Worm (Caenorhabditis elegans) whole organism, L3 larva: ENCODE measurements around the gene srw-120.

Experiments
- R02D3.7 ChIP-seq: fragments of 150-350 bp; optimal IDR thresholded peaks from 2 replicates; lab custom pipeline; 2014; ENCODE audit warnings: missing biosample characterization, missing genetic modification characterization
- ZK546.5 ChIP-seq: sonication (generic microtip); optimal IDR thresholded peaks from 2 replicates; lab custom pipeline; 2017; ENCODE audit warnings: missing biosample characterization, missing genetic modification characterization
- ama-1 ChIP-seq: fragments of 150-350 bp; optimal IDR thresholded peaks from 2 replicates; lab custom pipeline; 2018
- ceh-16 ChIP-seq: sonication (generic microtip); optimal IDR thresholded peaks from 2 replicates; lab custom pipeline; 2017; ENCODE audit warnings: missing biosample characterization, missing genetic modification characterization
- ceh-28 ChIP-seq: fragments of 150-350 bp; optimal IDR thresholded peaks from 2 replicates; lab custom pipeline; 2014; ENCODE audit warnings: missing biosample characterization, missing genetic modification reagents, missing genetic modification characterization
- ceh-82 ChIP-seq: fragments of 150-350 bp; optimal IDR thresholded peaks from 2 replicates; lab custom pipeline; 2014; ENCODE audit warnings: missing biosample characterization, missing genetic modification characterization
- ceh-9 ChIP-seq: sonication (generic microtip); optimal IDR thresholded peaks from 2 replicates; lab custom pipeline; 2018; ENCODE audit warnings: missing biosample characterization, missing genetic modification characterization
- daf-12 ChIP-seq: fragments of 150-350 bp; optimal IDR thresholded peaks from 2 replicates; lab custom pipeline; 2014; ENCODE audit warnings: missing biosample characterization, missing genetic modification reagents, missing genetic modification characterization
- egl-27 ChIP-seq: sonication (generic microtip); optimal IDR thresholded peaks from 4 replicates; lab custom pipeline; 2017; ENCODE audit warnings: missing biosample characterization, missing genetic modification reagents, missing genetic modification characterization
- egl-5 ChIP-seq: fragments of 150-350 bp; optimal IDR thresholded peaks from 2 replicates; lab custom pipeline; 2017; ENCODE audit warnings: missing biosample characterization, missing genetic modification reagents, missing genetic modification characterization, inconsistent platforms
- elt-1 ChIP-seq: fragments of 150-350 bp; optimal IDR thresholded peaks from 2 replicates; lab custom pipeline; 2014; ENCODE audit warnings: missing biosample characterization, missing genetic modification characterization
- elt-3 ChIP-seq, 3 experiments: fragments of 150-350 bp in 1 of 3; sonication (generic microtip) in 2 of 3; optimal IDR thresholded peaks; 2 replicates in 2 of 3; 4 replicates in 1 of 3; lab custom pipeline; 2014 to 2017; ENCODE audit warnings: missing biosample characterization in 3 of 3, missing genetic modification characterization in 3 of 3
- eor-1 ChIP-seq, 2 experiments: fragments of 150-350 bp; optimal IDR thresholded peaks; 2 replicates each; lab custom pipeline; 2014 to 2018; ENCODE audit warnings: missing biosample characterization in 2 of 2, missing genetic modification characterization in 2 of 2
- fkh-10 ChIP-seq: sonication (generic microtip); optimal IDR thresholded peaks from 2 replicates; lab custom pipeline; 2017; ENCODE audit warnings: missing biosample characterization, missing genetic modification reagents, missing genetic modification characterization
- fkh-2 ChIP-seq: fragments of 150-350 bp; optimal IDR thresholded peaks from 2 replicates; lab custom pipeline; 2014; ENCODE audit warnings: missing biosample characterization, missing genetic modification reagents, missing genetic modification characterization
- fos-1 ChIP-seq: fragments of 150-350 bp; optimal IDR thresholded peaks from 2 replicates; lab custom pipeline; 2014; ENCODE audit warnings: missing biosample characterization, missing genetic modification characterization
- jun-1 ChIP-seq: fragments of 150-350 bp; optimal IDR thresholded peaks from 2 replicates; lab custom pipeline; 2014; ENCODE audit warnings: missing biosample characterization, missing genetic modification reagents, missing genetic modification characterization
- lin-15B ChIP-seq: fragments of 150-350 bp; optimal IDR thresholded peaks from 2 replicates; lab custom pipeline; 2014; ENCODE audit warnings: missing biosample characterization, missing genetic modification characterization
- mml-1 ChIP-seq: fragments of 150-350 bp; sonication (generic microtip); optimal IDR thresholded peaks from 3 replicates; lab custom pipeline; 2014; ENCODE audit warnings: missing biosample characterization, missing genetic modification characterization
- nfya-1 ChIP-seq: sonication (generic microtip); optimal IDR thresholded peaks from 2 replicates; lab custom pipeline; 2017; ENCODE audit warnings: missing genetic modification characterization, mild to moderate bottlenecking, missing compliant biosample characterization, antibody characterized with exemption, moderate library complexity; ENCODE audit not compliant: insufficient read depth
- nhr-11 ChIP-seq: fragments of 150-350 bp; optimal IDR thresholded peaks from 2 replicates; lab custom pipeline; 2014; ENCODE audit warnings: missing biosample characterization, missing genetic modification characterization
- nhr-12 ChIP-seq: fragments of 150-350 bp; optimal IDR thresholded peaks from 2 replicates; lab custom pipeline; 2014; ENCODE audit warnings: missing biosample characterization, missing genetic modification characterization
- nhr-23 ChIP-seq: fragments of 150-350 bp; optimal IDR thresholded peaks from 2 replicates; lab custom pipeline; 2014; ENCODE audit warnings: missing biosample characterization, missing genetic modification reagents, missing genetic modification characterization
- nhr-237 ChIP-seq: fragments of 150-350 bp; optimal IDR thresholded peaks from 2 replicates; lab custom pipeline; 2014; ENCODE audit warnings: missing biosample characterization, missing genetic modification characterization
- nhr-25 ChIP-seq: sonication (generic microtip); optimal IDR thresholded peaks from 2 replicates; lab custom pipeline; 2017; ENCODE audit warnings: missing biosample characterization, missing genetic modification characterization
- nhr-28 ChIP-seq: fragments of 150-350 bp; optimal IDR thresholded peaks from 2 replicates; lab custom pipeline; 2014; ENCODE audit warnings: missing biosample characterization, missing genetic modification characterization
- nhr-67 ChIP-seq: fragments of 150-350 bp; optimal IDR thresholded peaks from 2 replicates; lab custom pipeline; 2014; ENCODE audit warnings: missing biosample characterization, missing genetic modification characterization
- nhr-76 ChIP-seq: fragments of 150-350 bp; sonication (generic microtip); optimal IDR thresholded peaks from 5 replicates; lab custom pipeline; 2014; ENCODE audit warnings: missing biosample characterization, missing genetic modification characterization
- nhr-77 ChIP-seq: fragments of 150-350 bp; optimal IDR thresholded peaks from 2 replicates; lab custom pipeline; 2014; ENCODE audit warnings: missing biosample characterization, missing genetic modification characterization
- pha-4 ChIP-seq: fragments of 150-350 bp; optimal IDR thresholded peaks from 2 replicates; lab custom pipeline; 2014; ENCODE audit warnings: missing biosample characterization, missing genetic modification reagents, missing genetic modification characterization
- skn-1 ChIP-seq: fragments of 150-350 bp; optimal IDR thresholded peaks from 2 replicates; lab custom pipeline; 2014; ENCODE audit warnings: missing biosample characterization, missing genetic modification characterization
- snpc-4 ChIP-seq: fragments of 150-350 bp; optimal IDR thresholded peaks from 2 replicates; lab custom pipeline; 2014; ENCODE audit warnings: missing biosample characterization, missing genetic modification characterization
- tbx-2 ChIP-seq: sonication (generic microtip); optimal IDR thresholded peaks from 2 replicates; lab custom pipeline; 2016; ENCODE audit warnings: mild to moderate bottlenecking, missing genetic modification characterization, missing compliant biosample characterization
- unc-39 ChIP-seq: sonication (generic microtip); optimal IDR thresholded peaks from 4 replicates; lab custom pipeline; 2017; ENCODE audit warnings: missing biosample characterization, missing genetic modification characterization
- ztf-11 ChIP-seq: fragments of 150-350 bp; optimal IDR thresholded peaks from 2 replicates; lab custom pipeline; 2014; ENCODE audit warnings: missing biosample characterization, missing genetic modification characterization
- ztf-4 ChIP-seq: fragments of 150-350 bp; optimal IDR thresholded peaks from 2 replicates; lab custom pipeline; 2014; ENCODE audit warnings: missing biosample characterization, missing genetic modification characterization

The srw-120 gene

DNA sequence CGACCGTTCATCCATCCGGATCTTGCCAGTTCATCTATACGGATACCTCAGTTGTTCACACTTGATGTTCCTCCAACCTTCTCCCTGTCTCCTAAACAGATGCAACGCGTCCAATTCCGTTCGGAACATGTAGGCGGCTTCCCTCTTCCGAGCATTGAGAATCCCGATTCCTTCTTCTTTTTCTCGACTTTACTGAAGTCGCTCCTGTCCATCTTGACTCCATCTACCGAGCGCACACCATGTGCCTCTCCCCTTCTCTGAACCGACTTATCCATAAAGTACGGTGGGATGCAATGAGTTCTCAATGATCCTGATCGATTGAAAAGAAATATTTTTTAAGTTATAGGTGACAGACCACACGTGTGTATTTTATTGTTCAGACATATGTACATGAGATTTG is 3.9 kb downstream of the srw-120 start:
- TF ChIP-seq R02D3.7 (tag; lab: Kevin White, UChicago), result no peak

DNA sequence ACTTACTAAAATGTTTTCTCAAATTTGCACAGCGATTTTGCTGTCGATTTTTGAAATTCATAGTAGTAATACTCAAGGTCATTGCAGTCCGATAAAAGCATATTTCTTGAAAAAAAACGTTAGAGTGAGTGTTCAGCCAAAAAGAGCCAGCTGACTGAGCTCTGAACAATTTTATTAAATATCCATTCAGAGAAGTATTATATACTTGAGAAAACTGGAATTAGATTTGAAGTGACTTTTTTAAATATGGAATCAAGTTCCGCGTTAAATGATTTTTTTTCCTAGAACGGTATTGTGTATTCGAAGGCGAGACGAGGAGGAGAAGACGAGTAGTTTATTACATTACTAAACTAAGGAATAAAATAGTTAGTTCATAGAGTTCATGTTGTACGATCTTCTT is 4.5 kb downstream of the srw-120 start, which contains the start of gene srw-121:
srw-121 (minus strand) TSS at position 101 of the 400 bp plus-strand sequence.
- TF ChIP-seq nfya-1 (tag; lab: Kevin White, UChicago) (no peak), nhr-28 (no peak), ZK546.5 (tag; lab: Kevin White, UChicago) (no peak), unc-39 (tag; lab: Kevin White, UChicago) (no peak), nhr-25 (tag; lab: Kevin White, UChicago) (no peak), tbx-2 (tag; lab: Kevin White, UChicago) (no peak), ama-1 (lab: Kevin White, UChicago) (no peak), fos-1 (no peak), ceh-16 (no peak), ceh-9 (no peak), nhr-76 (tag; lab: Kevin White, UChicago) (no peak), ztf-11 (tag; lab: Kevin White, UChicago) (no peak), ceh-28 (tag; lab: Kevin White, UChicago) (no peak), lin-15B (tag; lab: Kevin White, UChicago) (no peak)

DNA sequence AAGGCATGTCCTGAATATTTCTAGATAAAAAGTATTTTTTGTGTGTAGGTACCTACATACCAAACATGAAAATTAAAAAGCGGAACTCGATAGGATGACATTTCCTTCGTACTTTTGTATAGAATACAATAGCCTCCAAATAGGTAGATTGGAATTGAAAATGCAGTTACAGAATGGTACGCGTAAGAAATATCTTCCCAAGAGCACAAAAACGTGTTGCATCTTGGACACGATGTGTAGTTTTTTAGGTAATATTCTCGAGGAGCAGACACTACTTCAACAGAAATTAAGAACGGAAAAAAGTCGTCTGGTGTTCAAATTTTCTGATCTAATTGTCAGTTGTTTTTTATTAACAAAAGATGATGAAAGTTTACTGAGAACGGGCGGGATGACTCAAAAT is 8.6 kb downstream of the srw-120 start, which contains the start of gene srh-85:
srh-85 (minus strand) TSS at position 101 of the 400 bp plus-strand sequence.
- TF ChIP-seq fos-1 (no peak), elt-1 (no peak), egl-5 (tag; lab: Kevin White, UChicago) (no peak), fkh-2 (tag; lab: Kevin White, UChicago) (no peak), pha-4 (tag; lab: Kevin White, UChicago) (no peak), daf-12 (tag; lab: Kevin White, UChicago) (no peak)
- TF ChIP-seq, all 47 proteins: peak for 0

DNA sequence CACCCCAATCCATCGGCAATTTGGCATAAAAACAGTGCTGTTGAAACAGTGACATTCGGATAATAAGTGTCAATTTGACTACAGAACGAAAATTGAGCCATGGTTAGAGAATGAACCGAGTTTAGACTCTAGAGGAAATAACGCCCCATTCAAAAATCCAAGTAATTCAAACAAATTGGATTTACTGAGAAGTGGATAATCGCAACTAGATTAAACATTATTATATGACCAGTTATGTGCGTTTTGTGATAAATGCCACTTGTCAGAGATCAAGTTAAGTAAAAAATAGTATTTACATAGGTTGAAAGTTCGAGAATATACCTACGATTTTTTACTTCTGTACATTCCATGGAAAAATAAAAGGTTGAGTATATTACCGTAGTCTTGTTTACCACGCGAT is 10.7 kb downstream of the srw-120 start, which contains the start of gene srw-139:
srw-139 (minus strand) TSS at position 101 of the 400 bp plus-strand sequence.
- TF ChIP-seq nhr-28 (no peak), nhr-67 (tag; lab: Kevin White, UChicago) (no peak), nhr-237 (tag; lab: Kevin White, UChicago) (no peak), daf-12 (tag; lab: Kevin White, UChicago) (no peak), fkh-2 (tag; lab: Kevin White, UChicago) (no peak), nhr-11 (tag; lab: Kevin White, UChicago) (no peak), elt-3 (tag; optimal IDR thresholded peaks at IDR 0.05; lab: Kevin White, UChicago) (no peak), skn-1 (no peak), eor-1 (tag; optimal IDR thresholded peaks at IDR 0.05; lab: Kevin White, UChicago) (no peak), nhr-12 (tag; lab: Kevin White, UChicago) (no peak)

DNA sequence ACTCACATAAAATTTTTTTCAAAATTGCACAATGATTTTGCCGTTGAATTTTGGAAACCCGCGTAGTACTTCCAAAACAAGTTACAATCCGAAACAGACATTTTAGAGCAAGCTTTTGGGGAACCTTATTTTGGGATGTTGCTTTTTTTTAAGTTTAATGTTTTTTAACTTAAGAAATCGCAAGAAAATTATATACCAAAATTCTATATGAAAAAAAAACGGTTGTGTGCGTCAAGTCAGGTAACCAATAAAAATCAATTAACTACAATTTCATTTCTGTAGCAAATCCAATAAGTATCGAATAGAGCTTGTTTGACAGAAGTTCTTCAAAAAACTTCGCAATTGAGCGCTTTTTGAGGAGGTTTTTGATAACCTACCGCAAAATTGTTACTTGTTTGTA is 12.7 kb downstream of the srw-120 start, which contains the start of gene srw-117:
srw-117 (minus strand) TSS at position 101 of the 400 bp plus-strand sequence.
- TF ChIP-seq nhr-76 (tag; lab: Kevin White, UChicago), result no peak
- no peak for TF ChIP-seq ceh-82
- no peak for TF ChIP-seq R02D3.7 (tag; lab: Kevin White, UChicago)

DNA sequence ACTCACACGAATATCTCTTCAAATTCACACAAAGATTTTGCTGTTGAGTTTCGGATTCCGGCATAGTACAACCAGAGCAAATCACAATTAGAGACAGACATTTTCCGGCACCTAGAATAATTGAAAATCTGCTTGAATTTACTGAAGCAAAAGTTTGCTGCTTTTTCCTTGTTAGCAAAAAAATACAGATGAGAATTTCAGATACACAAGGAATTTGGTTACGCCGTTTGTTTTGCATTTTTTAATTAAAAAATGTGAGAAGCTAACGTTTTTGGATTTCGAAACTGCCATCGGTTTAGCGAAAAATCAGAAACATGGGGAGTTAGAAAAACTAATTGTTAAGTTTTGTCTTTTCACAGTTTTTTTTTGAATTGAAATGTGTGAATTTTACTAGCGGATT is 16.0 kb downstream of the srw-120 start, which contains the start of gene srw-118:
srw-118 (minus strand) TSS at position 101 of the 400 bp plus-strand sequence.
- TF ChIP-seq ztf-4 (tag; lab: Kevin White, UChicago), result no peak
- TF ChIP-seq jun-1 (tag; lab: Kevin White, UChicago), result no peak
- no peak for TF ChIP-seq egl-27 (tag; lab: Kevin White, UChicago)
- TF ChIP-seq egl-5 (tag; lab: Kevin White, UChicago), result no peak
- TF ChIP-seq eor-1 (tag; optimal IDR thresholded peaks at IDR 0.05; lab: Kevin White, UChicago), result no peak
- no peak for TF ChIP-seq ztf-11 (tag; lab: Kevin White, UChicago)
- TF ChIP-seq nfya-1 (tag; lab: Kevin White, UChicago), result no peak
- TF ChIP-seq nhr-237 (tag; lab: Kevin White, UChicago), result no peak
- TF ChIP-seq nhr-12 (tag; lab: Kevin White, UChicago), result no peak
- TF ChIP-seq nhr-77 (tag; lab: Kevin White, UChicago), result no peak
- no peak for TF ChIP-seq nhr-23
- no peak for TF ChIP-seq ceh-28 (tag; lab: Kevin White, UChicago)
- TF ChIP-seq snpc-4, result no peak
- no peak for TF ChIP-seq fkh-10
- no peak for TF ChIP-seq lin-15B (tag; lab: Kevin White, UChicago)
- TF ChIP-seq nhr-11 (tag; lab: Kevin White, UChicago), result no peak
- no peak for TF ChIP-seq mml-1 (tag; lab: Kevin White, UChicago)
